Fruit fly (Drosophila melanogaster): ENCODE results near the gene CG18754.

The CG18754 gene

DNA sequence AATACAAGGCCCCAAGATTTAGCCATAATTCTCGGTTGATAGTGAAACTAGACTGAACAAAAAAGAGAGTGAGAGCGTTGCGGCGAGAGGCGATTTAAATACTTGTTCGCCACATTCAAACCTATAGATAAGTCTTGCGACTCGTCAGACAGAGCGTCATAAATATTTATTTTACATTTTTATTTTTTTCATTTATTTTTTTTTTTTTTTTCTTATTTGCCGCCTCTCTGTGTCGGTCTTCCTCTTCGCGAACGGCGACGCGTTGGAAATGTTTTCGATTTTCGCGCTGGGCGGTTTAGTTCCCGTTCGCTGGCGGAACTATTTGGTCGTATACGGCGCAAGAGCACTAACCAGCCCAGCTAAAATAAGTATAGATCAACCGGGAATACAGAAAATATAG is 44.2 kb downstream of the CG18754 start:
- TF ChIP-seq CG12768 (GFP tag; optimal IDR thresholded peaks at IDR 0.05) (peak; percentile 79), cnc (optimal IDR thresholded peaks at IDR 0.05) (no peak), bab1 (GFP tag; optimal IDR thresholded peaks at IDR 0.05) (no peak), CG7045 (GFP tag; optimal IDR thresholded peaks at IDR 0.05) (no peak), CG11617 (GFP tag; optimal IDR thresholded peaks at IDR 0.05) (no peak), toe (GFP tag; optimal IDR thresholded peaks at IDR 0.05) (no peak), pad (GFP tag; optimal IDR thresholded peaks at IDR 0.05) (no peak), kay (GFP tag; ENCODE audit: borderline replicate concordance) (peak; percentile 96), cic (GFP tag; optimal IDR thresholded peaks at IDR 0.05) (peak; percentile 85), CG5204 (GFP tag; optimal IDR thresholded peaks at IDR 0.05) (peak; percentile 16), tj (GFP tag; optimal IDR thresholded peaks at IDR 0.05) (peak; percentile 22), Clk (GFP tag; optimal IDR thresholded peaks at IDR 0.05) (no peak), CG7101 (tag; optimal IDR thresholded peaks at IDR 0.05) (peak; percentile 26), CG33017 (tag; optimal IDR thresholded peaks at IDR 0.05) (peak; percentile 53), ovo (GFP tag; optimal IDR thresholded peaks at IDR 0.05) (peak; percentile 24), Crg-1 (GFP tag; optimal IDR thresholded peaks at IDR 0.05) (no peak), Mnt (GFP tag; optimal IDR thresholded peaks at IDR 0.05) (peak; percentile 62)

DNA sequence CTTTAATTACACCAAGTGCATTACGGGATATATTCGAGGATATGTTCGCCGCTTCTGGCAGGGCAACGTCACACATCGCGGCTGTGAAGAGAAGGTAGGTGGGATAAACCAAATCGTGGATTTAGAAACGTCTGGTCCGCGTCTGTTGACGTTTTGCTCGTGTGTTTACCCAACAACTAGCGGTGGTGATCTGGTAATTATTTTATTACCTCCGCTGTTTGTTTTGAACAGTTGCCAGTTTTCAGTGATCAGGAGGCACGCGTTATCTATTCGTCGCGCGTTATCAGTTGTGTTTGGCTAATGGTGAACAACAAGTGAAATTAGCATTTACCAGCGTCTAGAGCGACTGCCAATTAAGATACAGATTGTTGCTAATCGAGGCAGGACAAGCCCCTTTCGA is 45.2 kb downstream of the CG18754 start:
- TF ChIP-seq CG5204 (GFP tag; optimal IDR thresholded peaks at IDR 0.05) (no peak), toe (GFP tag; optimal IDR thresholded peaks at IDR 0.05) (peak; percentile 7), cnc (optimal IDR thresholded peaks at IDR 0.05) (no peak), CG7045 (GFP tag; optimal IDR thresholded peaks at IDR 0.05) (peak; percentile 74), CG7101 (tag; optimal IDR thresholded peaks at IDR 0.05) (peak; percentile 71), Mnt (GFP tag; optimal IDR thresholded peaks at IDR 0.05) (peak; percentile 61), cic (GFP tag; optimal IDR thresholded peaks at IDR 0.05) (peak; percentile 91), CG12768 (GFP tag; optimal IDR thresholded peaks at IDR 0.05) (peak; percentile 77), tj (GFP tag; optimal IDR thresholded peaks at IDR 0.05) (no peak), CG14711 (tag; optimal IDR thresholded peaks at IDR 0.05) (peak; percentile 37), CG1620 (GFP tag; optimal IDR thresholded peaks at IDR 0.05) (no peak), Clk (GFP tag; optimal IDR thresholded peaks at IDR 0.05) (peak; percentile 23), bab1 (GFP tag; optimal IDR thresholded peaks at IDR 0.05) (no peak), kay (GFP tag; ENCODE audit: borderline replicate concordance) (peak; percentile 57), Hr96 (GFP tag; optimal IDR thresholded peaks at IDR 0.05) (no peak), CG33017 (tag; optimal IDR thresholded peaks at IDR 0.05) (peak; percentile 82), ovo (GFP tag; optimal IDR thresholded peaks at IDR 0.05) (peak; percentile 65), CG11617 (GFP tag; optimal IDR thresholded peaks at IDR 0.05) (peak; percentile 37), pad (GFP tag; optimal IDR thresholded peaks at IDR 0.05) (peak; percentile 42), Crg-1 (GFP tag; optimal IDR thresholded peaks at IDR 0.05) (peak; percentile 77)

- peak; percentile 5 for TF ChIP-seq Mnt (GFP tag; optimal IDR thresholded peaks at IDR 0.05)
- TF ChIP-seq Crg-1 (GFP tag; optimal IDR thresholded peaks at IDR 0.05) = no peak
- peak; percentile 12 for TF ChIP-seq pad (GFP tag; optimal IDR thresholded peaks at IDR 0.05)
- TF ChIP-seq tj (GFP tag; optimal IDR thresholded peaks at IDR 0.05) = peak; percentile 28
- TF ChIP-seq CG33017 (tag; optimal IDR thresholded peaks at IDR 0.05) = peak; percentile 36
- peak; percentile 82 for TF ChIP-seq cic (GFP tag; optimal IDR thresholded peaks at IDR 0.05)
- no peak for TF ChIP-seq CG5204 (GFP tag; optimal IDR thresholded peaks at IDR 0.05)
- TF ChIP-seq CG7045 (GFP tag; optimal IDR thresholded peaks at IDR 0.05) = peak; percentile 10
- peak; percentile 33 for TF ChIP-seq bab1 (GFP tag; optimal IDR thresholded peaks at IDR 0.05)
- peak; percentile 87 for TF ChIP-seq CG12768 (GFP tag; optimal IDR thresholded peaks at IDR 0.05)
- TF ChIP-seq kay (GFP tag; ENCODE audit: borderline replicate concordance) = peak; percentile 18
- peak; percentile 13 for TF ChIP-seq CG11617 (GFP tag; optimal IDR thresholded peaks at IDR 0.05)
- no peak for TF ChIP-seq CG14711 (tag; optimal IDR thresholded peaks at IDR 0.05)
- TF ChIP-seq toe (GFP tag; optimal IDR thresholded peaks at IDR 0.05) = no peak
- TF ChIP-seq CG1620 (GFP tag; optimal IDR thresholded peaks at IDR 0.05) = no peak
These were observed 46.0 kb downstream of the CG18754 start for dm6 chr3R:23729632-23730471.

- TF ChIP-seq CG14711 (tag; optimal IDR thresholded peaks at IDR 0.05) = no peak
- no peak for TF ChIP-seq tj (GFP tag; optimal IDR thresholded peaks at IDR 0.05)
- TF ChIP-seq Crg-1 (GFP tag; optimal IDR thresholded peaks at IDR 0.05) = no peak
- no peak for TF ChIP-seq CG7045 (GFP tag; optimal IDR thresholded peaks at IDR 0.05)
- no peak for TF ChIP-seq CG5204 (GFP tag; optimal IDR thresholded peaks at IDR 0.05)
- no peak for TF ChIP-seq CG1620 (GFP tag; optimal IDR thresholded peaks at IDR 0.05)
- TF ChIP-seq CG12768 (GFP tag; optimal IDR thresholded peaks at IDR 0.05) = no peak
These were observed 46.6 kb downstream of the CG18754 start for dm6 chr3R:23730472-23730801.

DNA sequence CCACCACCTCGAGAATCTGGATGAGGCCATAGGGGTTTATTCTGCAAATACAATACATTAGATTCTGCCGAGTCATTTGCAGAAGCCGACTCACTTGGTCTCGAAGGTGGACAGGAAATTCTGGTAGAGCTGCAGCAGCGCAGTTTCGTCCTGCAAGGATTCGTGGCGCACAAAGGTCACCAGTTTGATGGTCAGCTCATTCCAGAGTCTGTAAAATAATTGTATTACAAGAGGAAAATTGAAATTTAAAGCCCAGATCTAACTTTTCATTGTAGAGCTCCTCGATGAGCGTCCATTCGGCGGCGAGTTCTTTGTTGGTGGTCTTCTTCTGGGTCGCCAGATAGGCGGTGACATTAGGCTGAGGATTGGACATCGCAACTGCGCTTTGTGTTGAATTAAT is 48.7 kb downstream of the CG18754 start:
- TF ChIP-seq Crg-1 (GFP tag; optimal IDR thresholded peaks at IDR 0.05) (no peak), cnc (optimal IDR thresholded peaks at IDR 0.05) (peak; percentile 83 to 97)

- TF ChIP-seq CG1620 (GFP tag; optimal IDR thresholded peaks at IDR 0.05) = no peak
- TF ChIP-seq Clk (GFP tag; optimal IDR thresholded peaks at IDR 0.05) = no peak
- TF ChIP-seq Crg-1 (GFP tag; optimal IDR thresholded peaks at IDR 0.05) = peak; percentile 46
- peak; percentile 29 for TF ChIP-seq CG11617 (GFP tag; optimal IDR thresholded peaks at IDR 0.05)
- TF ChIP-seq Hr96 (GFP tag; optimal IDR thresholded peaks at IDR 0.05) = no peak
- peak; percentile 68 for TF ChIP-seq bab1 (GFP tag; optimal IDR thresholded peaks at IDR 0.05)
- TF ChIP-seq pad (GFP tag; optimal IDR thresholded peaks at IDR 0.05) = no peak
- peak; percentile 29 for TF ChIP-seq tj (GFP tag; optimal IDR thresholded peaks at IDR 0.05)
- TF ChIP-seq cic (GFP tag; optimal IDR thresholded peaks at IDR 0.05) = peak; percentile 24
- TF ChIP-seq CG33017 (tag; optimal IDR thresholded peaks at IDR 0.05) = peak; percentile 38
- peak; percentile 99 for TF ChIP-seq kay (GFP tag; ENCODE audit: borderline replicate concordance)
- TF ChIP-seq CG7045 (GFP tag; optimal IDR thresholded peaks at IDR 0.05) = no peak
- TF ChIP-seq cnc (optimal IDR thresholded peaks at IDR 0.05) = no peak
- TF ChIP-seq CG5204 (GFP tag; optimal IDR thresholded peaks at IDR 0.05) = no peak
- TF ChIP-seq Mnt (GFP tag; optimal IDR thresholded peaks at IDR 0.05) = peak; percentile 28
- TF ChIP-seq toe (GFP tag; optimal IDR thresholded peaks at IDR 0.05) = no peak
- TF ChIP-seq CG14711 (tag; optimal IDR thresholded peaks at IDR 0.05) = peak; percentile 3
- no peak for TF ChIP-seq CG7101 (tag; optimal IDR thresholded peaks at IDR 0.05)
- TF ChIP-seq CG12768 (GFP tag; optimal IDR thresholded peaks at IDR 0.05) = no peak
- no peak for TF ChIP-seq ovo (GFP tag; optimal IDR thresholded peaks at IDR 0.05)
These were observed 49.2 kb downstream of the CG18754 start, which contains the start of the genes Hmgcr and Rpn9 for dm6 chr3R:23732990-23733512. Gene Hmgcr (plus strand): TSS chr3R:23733324. Gene Rpn9 (minus strand): TSS chr3R:23733462.

Data from whole organism, adult.